Worm (Caenorhabditis elegans): ENCODE results near the gene nhr-21.

DNA sequence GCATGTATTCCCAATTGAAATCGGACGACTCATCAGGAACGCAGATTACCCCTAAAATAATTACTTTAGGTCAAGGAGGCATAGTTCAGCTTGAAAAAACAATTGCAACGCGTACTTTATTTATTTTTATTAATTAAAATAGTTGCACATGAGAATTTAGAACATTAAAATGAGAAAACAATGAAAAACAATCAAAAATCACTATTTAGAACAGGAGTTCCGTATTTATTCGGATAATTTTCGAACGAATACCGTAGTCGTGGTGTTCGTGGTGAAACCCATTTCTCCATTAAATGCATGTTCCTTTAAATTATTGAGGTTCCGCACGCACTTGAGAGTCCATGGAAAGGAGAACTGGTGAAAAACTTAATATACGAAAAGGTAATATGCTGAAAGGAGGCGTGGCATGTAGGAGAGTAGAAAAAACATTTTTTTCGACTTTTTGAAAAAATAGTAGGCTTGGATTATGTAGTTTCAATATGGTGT is 40.8 kb upstream of the nhr-21 start, which contains the start of gene puf-8:
- TF ChIP-seq nhr-179 (tag; optimal IDR thresholded peaks at IDR 0.05) (no peak), Y79H2A.3 (GFP tag; conservative IDR thresholded peaks at IDR 0.05) (no peak), nhr-90 (tag; optimal IDR thresholded peaks at IDR 0.05) (no peak), ztf-3 (GFP tag; optimal IDR thresholded peaks at IDR 0.05) (no peak), aptf-3 (GFP tag; IDR thresholded peaks at IDR 0.05) (no peak), tbx-9 (tag; optimal IDR thresholded peaks at IDR 0.05; ENCODE audit: borderline replicate concordance) (no peak), snpc-4 (GFP tag; optimal IDR thresholded peaks at IDR 0.05) (no peak), snpc-4 (tag; optimal IDR thresholded peaks at IDR 0.05) (no peak), rpc-1 (optimal IDR thresholded peaks at IDR 0.05) (no peak), rpc-1 (tag; optimal IDR thresholded peaks at IDR 0.05) (no peak), madf-10 (tag; optimal IDR thresholded peaks at IDR 0.05) (no peak)
